Worm (Caenorhabditis elegans): ENCODE measurements around the gene F44A2.3.

The F44A2.3 gene

DNA sequence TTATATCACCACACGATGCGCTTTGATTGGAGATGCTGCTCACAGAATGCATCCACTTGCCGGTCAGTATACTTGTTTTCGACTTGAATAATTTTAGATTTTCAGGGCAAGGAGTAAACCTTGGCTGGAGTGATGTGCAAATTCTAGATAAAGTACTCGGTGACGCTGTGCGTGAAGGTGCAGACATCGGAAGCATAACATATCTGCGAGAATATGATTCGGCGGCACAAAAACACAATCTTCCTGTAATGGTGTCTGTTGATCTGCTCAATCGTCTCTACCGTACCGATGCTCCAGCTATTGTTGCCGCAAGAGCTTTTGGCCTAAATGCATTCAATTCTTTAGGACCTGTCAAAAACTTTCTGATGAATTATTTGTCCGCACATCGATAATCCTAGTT lies 33.2 kb downstream of the F44A2.3 start (continued):
- TF ChIP-seq nhr-25 (tag; optimal IDR thresholded peaks at IDR 0.05; ENCODE audit: borderline replicate concordance, insufficient read depth) (peak; percentile 24), egl-43 (GFP tag; IDR thresholded peaks at IDR 0.05) (peak; percentile 71), ceh-32 (tag; optimal IDR thresholded peaks at IDR 0.05; ENCODE audit: poor library complexity) (no peak), lin-29 (GFP tag; IDR thresholded peaks at IDR 0.05) (0 out of 2 replicates have a peak, but pooled peaks have one; percentile 22), skn-1 (tag; optimal IDR thresholded peaks at IDR 0.05) (no peak), tra-1 (GFP tag; IDR thresholded peaks at IDR 0.05) (no peak), ama-1 (optimal IDR thresholded peaks at IDR 0.05) (peak; percentile 96), lsy-2 (tag; optimal IDR thresholded peaks at IDR 0.05) (peak in 1 of 2 experiments; percentile 41), T26A8.4 (GFP tag; IDR thresholded peaks at IDR 0.05) (peak; percentile 86), ZK337.2 (GFP tag; IDR thresholded peaks at IDR 0.05) (no peak), madf-9 (GFP tag; conservative IDR thresholded peaks at IDR 0.05) (no peak), dmd-9 (GFP tag; IDR thresholded peaks at IDR 0.05) (0 out of 2 replicates have a peak, but pooled peaks have one; percentile 14), lin-39 (tag; optimal IDR thresholded peaks at IDR 0.05) (no peak), jun-1 (tag; optimal IDR thresholded peaks at IDR 0.05) (no peak), Y75B8A.6 (GFP tag; IDR thresholded peaks at IDR 0.05) (no peak), mep-1 (tag; optimal IDR thresholded peaks at IDR 0.05) (peak; percentile 52), nhr-41 (GFP tag; IDR thresholded peaks at IDR 0.05) (no peak), pqm-1 (tag; optimal IDR thresholded peaks at IDR 0.05) (no peak), attf-4 (tag; optimal IDR thresholded peaks at IDR 0.05) (no peak), ceh-20 (GFP tag; IDR thresholded peaks at IDR 0.05) (no peak), nhr-48 (tag; optimal IDR thresholded peaks at IDR 0.05) (no peak), snpc-4 (tag; optimal IDR thresholded peaks at IDR 0.05) (no peak), zag-1 (tag; optimal IDR thresholded peaks at IDR 0.05) (no peak), nhr-237 (tag; optimal IDR thresholded peaks at IDR 0.05) (no peak), lir-3 (tag; optimal IDR thresholded peaks at IDR 0.05) (no peak), nhr-76 (tag; optimal IDR thresholded peaks at IDR 0.05) (no peak), daf-12 (tag; optimal IDR thresholded peaks at IDR 0.05) (no peak), snpc-1.2 (GFP tag; IDR thresholded peaks at IDR 0.05) (no peak; the same call in 1 of the 2 replicates), madf-5 (GFP tag; IDR thresholded peaks at IDR 0.05) (no peak), aly-2 (tag; optimal IDR thresholded peaks at IDR 0.05) (no peak), dpl-1 (GFP tag; optimal IDR thresholded peaks at IDR 0.05) (no peak), T20F7.1 (GFP tag; optimal IDR thresholded peaks at IDR 0.05) (peak; percentile 23), unc-39 (tag; optimal IDR thresholded peaks at IDR 0.05) (no peak), saeg-2 (GFP tag; IDR thresholded peaks at IDR 0.05) (no peak), F49E8.2 (tag; optimal IDR thresholded peaks at IDR 0.05; ENCODE audit: borderline replicate concordance) (no peak), lin-38 (GFP tag; IDR thresholded peaks at IDR 0.05) (peak; percentile 41; the same call in 1 of the 2 replicates), dmd-8 (GFP tag; IDR thresholded peaks at IDR 0.05) (0 out of 2 replicates have a peak, but pooled peaks have one; percentile 36), D1046.2 (GFP tag; IDR thresholded peaks at IDR 0.05) (peak; percentile 48; the same call in 1 of the 2 replicates), unc-62 (GFP tag; optimal IDR thresholded peaks at IDR 0.05 in 1 of 2) (no peak), unc-62 (tag; optimal IDR thresholded peaks at IDR 0.05) (no peak), mxl-2 (GFP tag; conservative IDR thresholded peaks at IDR 0.05) (no peak), mes-2 (tag; optimal IDR thresholded peaks at IDR 0.05; ENCODE audit: poor library complexity, severe bottlenecking) (peak; percentile 64), Y48G9A.11 (GFP tag; IDR thresholded peaks at IDR 0.05) (no peak), ztf-7 (tag; optimal IDR thresholded peaks at IDR 0.05) (no peak), hif-1 (tag; optimal IDR thresholded peaks at IDR 0.05) (peak in 1 of 2 experiments; percentile 32), zip-11 (GFP tag; IDR thresholded peaks at IDR 0.05) (no peak), egl-27 (tag; optimal IDR thresholded peaks at IDR 0.05) (no peak), spr-1 (tag; optimal IDR thresholded peaks at IDR 0.05) (no peak), daf-8 (GFP tag; IDR thresholded peaks at IDR 0.05) (no peak), daf-16 (GFP tag; optimal IDR thresholded peaks at IDR 0.05) (no peak), daf-16 (tag; optimal IDR thresholded peaks at IDR 0.05) (peak; percentile 29), hlh-11 (tag; optimal IDR thresholded peaks at IDR 0.05) (peak; percentile 6)
